Worm (Caenorhabditis elegans) whole organism, mixed stage, embryonic: ENCODE measurements around the gene C14A4.8.
A peak's percentile ranks its signal among the peaks of the same experiment; 100 is the strongest.

Experiments used
- M03D4.4 ChIP-seq: sonication (generic microtip); optimal IDR thresholded peaks from 2 replicates; lab custom pipeline; 2017; ENCODE audit warnings: mild to moderate bottlenecking, missing genetic modification characterization, missing compliant biosample characterization
- bed-3 ChIP-seq: fragments of 200-800 bp; sonication (Bioruptor generic); optimal IDR thresholded peaks from 3 replicates; lab custom pipeline; 2018; ENCODE audit warnings: mild to moderate bottlenecking, missing genetic modification characterization, moderate library complexity, missing compliant biosample characterization
- ceh-39 ChIP-seq: fragments of 150-350 bp; optimal IDR thresholded peaks from 2 replicates; lab custom pipeline; 2014; ENCODE audit warnings: missing biosample characterization, missing genetic modification characterization
- ceh-43 ChIP-seq: fragments of 200-800 bp; sonication (Bioruptor generic); optimal IDR thresholded peaks from 2 replicates; lab custom pipeline; 2018; ENCODE audit warnings: mild to moderate bottlenecking, missing genetic modification characterization, moderate library complexity, missing compliant biosample characterization
- ces-1 ChIP-seq: fragments of 150-350 bp; optimal IDR thresholded peaks from 2 replicates; lab custom pipeline; 2014; ENCODE audit warnings: missing biosample characterization, missing genetic modification reagents, missing genetic modification characterization
- cnd-1 ChIP-seq: fragments of 200-800 bp; sonication (Bioruptor generic); optimal IDR thresholded peaks from 2 replicates; lab custom pipeline; 2018; ENCODE audit warnings: mild to moderate bottlenecking, missing genetic modification characterization, missing compliant biosample characterization
- elt-1 ChIP-seq: sonication (generic microtip); optimal IDR thresholded peaks from 2 replicates; lab custom pipeline; 2017; ENCODE audit warnings: missing genetic modification characterization, mild to moderate bottlenecking, missing compliant biosample characterization, antibody characterized with exemption, moderate library complexity, borderline replicate concordance; ENCODE audit not compliant: insufficient read depth
- flh-1 ChIP-seq: fragments of 200-800 bp; sonication (Bioruptor generic); optimal IDR thresholded peaks from 2 replicates; lab custom pipeline; 2018; ENCODE audit warnings: mild to moderate bottlenecking, missing genetic modification characterization, moderate library complexity, missing compliant biosample characterization
- ham-2 ChIP-seq: fragments of 200-800 bp; sonication (Bioruptor generic); optimal IDR thresholded peaks from 2 replicates; lab custom pipeline; 2018; ENCODE audit warnings: mild to moderate bottlenecking, missing genetic modification characterization, missing compliant biosample characterization
- lin-13 ChIP-seq: fragments of 150-350 bp; optimal IDR thresholded peaks from 2 replicates; lab custom pipeline; 2014; ENCODE audit warnings: missing biosample characterization, missing genetic modification characterization
- lsy-2 ChIP-seq: fragments of 150-350 bp; optimal IDR thresholded peaks from 2 replicates; lab custom pipeline; 2014; ENCODE audit warnings: missing biosample characterization, missing genetic modification characterization
- mab-5 ChIP-seq: fragments of 150-350 bp; optimal IDR thresholded peaks from 2 replicates; lab custom pipeline; 2014; ENCODE audit warnings: missing biosample characterization, missing genetic modification characterization
- mep-1 ChIP-seq: fragments of 150-350 bp; optimal IDR thresholded peaks from 2 replicates; lab custom pipeline; 2017; ENCODE audit warnings: missing biosample characterization, missing genetic modification reagents, missing genetic modification characterization, inconsistent platforms
- nhr-12 ChIP-seq: fragments of 150-350 bp; optimal IDR thresholded peaks from 2 replicates; lab custom pipeline; 2014; ENCODE audit warnings: missing biosample characterization, missing genetic modification characterization
- nhr-2 ChIP-seq: fragments of 150-350 bp; optimal IDR thresholded peaks from 2 replicates; lab custom pipeline; 2014; ENCODE audit warnings: missing biosample characterization, missing genetic modification characterization
- nhr-237 ChIP-seq: fragments of 150-350 bp; optimal IDR thresholded peaks from 2 replicates; lab custom pipeline; 2014; ENCODE audit warnings: missing biosample characterization, missing genetic modification characterization
- nhr-28 ChIP-seq: fragments of 150-350 bp; optimal IDR thresholded peaks from 2 replicates; lab custom pipeline; 2014; ENCODE audit warnings: missing biosample characterization, missing genetic modification characterization
- snpc-4 ChIP-seq: fragments of 150-350 bp; optimal IDR thresholded peaks from 2 replicates; lab custom pipeline; 2014; ENCODE audit warnings: missing biosample characterization, missing genetic modification characterization
- sptf-1 ChIP-seq: sonication (generic microtip); optimal IDR thresholded peaks from 2 replicates; lab custom pipeline; 2017; ENCODE audit warnings: mild to moderate bottlenecking, missing genetic modification characterization, moderate library complexity, missing compliant biosample characterization
- tbx-8 ChIP-seq: fragments of 200-800 bp; sonication (Bioruptor generic); optimal IDR thresholded peaks from 2 replicates; lab custom pipeline; 2018; ENCODE audit warnings: mild to moderate bottlenecking, missing genetic modification characterization, moderate library complexity, missing compliant biosample characterization
- unc-62 ChIP-seq: fragments of 150-350 bp; optimal IDR thresholded peaks from 2 replicates; lab custom pipeline; 2014; ENCODE audit warnings: missing biosample characterization, missing genetic modification reagents, missing genetic modification characterization
- ztf-11 ChIP-seq: fragments of 150-350 bp; optimal IDR thresholded peaks from 2 replicates; lab custom pipeline; 2014; ENCODE audit warnings: missing biosample characterization, missing genetic modification characterization

C14A4.8 gene

ce11 chrII:10547803-10548693 lies 49.9 kb downstream of the C14A4.8 start:
- TF ChIP-seq cnd-1 (tag; lab: Kevin White, UChicago): peak; percentile 56
- peak; percentile 11 for TF ChIP-seq sptf-1
- TF ChIP-seq mep-1 (tag; lab: Kevin White, UChicago): no peak
- TF ChIP-seq M03D4.4 (tag; lab: Kevin White, UChicago): peak; percentile 5
- TF ChIP-seq, all 35 proteins: peak for 3

- TF ChIP-seq ceh-43 (GFP tag; lab: Kevin White, UChicago) (no peak), mab-5 (tag; lab: Kevin White, UChicago) (no peak), cnd-1 (tag; lab: Kevin White, UChicago) (no peak), nhr-12 (no peak), M03D4.4 (tag; lab: Kevin White, UChicago) (no peak), snpc-4 (tag; lab: Kevin White, UChicago) (no peak), bed-3 (GFP tag; lab: Kevin White, UChicago) (no peak), lsy-2 (no peak), unc-62 (GFP tag; lab: Kevin White, UChicago) (no peak), tbx-8 (GFP tag; lab: Kevin White, UChicago) (no peak), ztf-11 (tag; lab: Kevin White, UChicago) (no peak), lin-13 (tag; lab: Kevin White, UChicago) (no peak), nhr-28 (tag; lab: Kevin White, UChicago) (no peak), nhr-237 (tag; lab: Kevin White, UChicago) (no peak), ceh-39 (tag; lab: Kevin White, UChicago) (no peak), elt-1 (tag; lab: Kevin White, UChicago) (no peak), ces-1 (GFP tag; lab: Kevin White, UChicago) (no peak), flh-1 (GFP tag; lab: Kevin White, UChicago) (no peak), ham-2 (GFP tag; lab: Kevin White, UChicago) (no peak), nhr-2 (no peak)
These were observed 50.6 kb downstream of the C14A4.8 start for ce11 chrII:10547311-10547710.
